Worm (Caenorhabditis elegans): ENCODE results near the gene cbs-2.

The cbs-2 gene

DNA sequence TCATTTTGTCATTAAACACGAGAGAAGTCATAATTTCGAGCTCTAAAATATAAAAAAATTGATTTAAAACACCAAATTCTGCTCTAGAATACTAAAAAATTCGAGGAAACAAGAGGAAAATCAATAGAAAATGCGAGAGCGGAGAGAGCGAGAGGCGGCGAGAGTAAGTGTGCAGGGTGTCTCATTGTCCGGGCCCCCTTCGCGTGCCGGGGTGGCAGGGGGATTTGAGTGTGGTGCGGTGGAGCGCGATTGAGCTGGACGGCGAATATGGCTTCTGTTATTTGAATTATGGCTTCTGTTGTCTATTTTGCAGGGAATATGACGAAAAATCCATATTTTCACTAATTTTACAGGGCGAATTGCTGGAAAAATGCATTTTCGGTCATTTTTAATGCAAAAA lies 3.5 kb downstream of the cbs-2 start, which contains the start of gene Y59C2A.3 (continued):
- TF ChIP-seq nhr-20 (tag; optimal IDR thresholded peaks at IDR 0.05) (no peak), swsn-7 (tag; optimal IDR thresholded peaks at IDR 0.05) (peak; percentile 20), fkh-8 (tag; optimal IDR thresholded peaks at IDR 0.05) (peak; percentile 73), fos-1 (tag; optimal IDR thresholded peaks at IDR 0.05) (no peak), jun-1 (tag; optimal IDR thresholded peaks at IDR 0.05) (no peak), F16B12.6 (tag; optimal IDR thresholded peaks at IDR 0.05) (peak; percentile 13), ets-5 (GFP tag; IDR thresholded peaks at IDR 0.05) (no peak), pax-3 (tag; optimal IDR thresholded peaks at IDR 0.05) (no peak), mef-2 (tag; optimal IDR thresholded peaks at IDR 0.05) (no peak), snpc-4 (tag; optimal IDR thresholded peaks at IDR 0.05) (peak; percentile 43), nhr-237 (tag; optimal IDR thresholded peaks at IDR 0.05) (no peak), hlh-4 (tag; optimal IDR thresholded peaks at IDR 0.05) (no peak), rnt-1 (tag; optimal IDR thresholded peaks at IDR 0.05) (peak; percentile 40), aly-2 (tag; optimal IDR thresholded peaks at IDR 0.05) (no peak), lir-3 (tag; optimal IDR thresholded peaks at IDR 0.05; ENCODE audit: poor library complexity) (no peak), ceh-88 (GFP tag; IDR thresholded peaks at IDR 0.05) (no peak), tlp-1 (tag; optimal IDR thresholded peaks at IDR 0.05) (no peak), C04F5.9 (tag; optimal IDR thresholded peaks at IDR 0.05) (no peak), efl-1 (optimal IDR thresholded peaks at IDR 0.05) (peak; percentile 52 to 56), efl-1 (GFP tag; optimal IDR thresholded peaks at IDR 0.05 in 1 of 2) (peak; percentile 50 to 56), snu-23 (GFP tag; optimal IDR thresholded peaks at IDR 0.05) (peak; percentile 60), egl-27 (tag; optimal IDR thresholded peaks at IDR 0.05) (no peak), unc-86 (tag; optimal IDR thresholded peaks at IDR 0.05) (no peak), irx-1 (tag; optimal IDR thresholded peaks at IDR 0.05) (no peak), blmp-1 (tag; optimal IDR thresholded peaks at IDR 0.05) (no peak), mab-9 (GFP tag; IDR thresholded peaks at IDR 0.05) (no peak), nhr-77 (tag; optimal IDR thresholded peaks at IDR 0.05) (no peak), pqm-1 (tag; optimal IDR thresholded peaks at IDR 0.05) (no peak), tbx-2 (tag; optimal IDR thresholded peaks at IDR 0.05) (peak; percentile 38), nhr-90 (tag; optimal IDR thresholded peaks at IDR 0.05; ENCODE audit: poor library complexity) (no peak), egl-13 (tag; optimal IDR thresholded peaks at IDR 0.05) (peak; percentile 18), unc-98 (GFP tag; IDR thresholded peaks at IDR 0.05) (no peak), pag-3 (tag; optimal IDR thresholded peaks at IDR 0.05; ENCODE audit: borderline replicate concordance, insufficient read depth) (no peak), mep-1 (tag; optimal IDR thresholded peaks at IDR 0.05) (peak; percentile 47), lin-15B (tag; optimal IDR thresholded peaks at IDR 0.05) (peak; percentile 25), elt-3 (tag; optimal IDR thresholded peaks at IDR 0.05) (no peak), lin-13 (GFP tag; optimal IDR thresholded peaks at IDR 0.05) (peak; percentile 29), dpl-1 (GFP tag; optimal IDR thresholded peaks at IDR 0.05) (peak; percentile 16 to 60 (median 20)), dsc-1 (tag; optimal IDR thresholded peaks at IDR 0.05) (peak; percentile 27)

DNA sequence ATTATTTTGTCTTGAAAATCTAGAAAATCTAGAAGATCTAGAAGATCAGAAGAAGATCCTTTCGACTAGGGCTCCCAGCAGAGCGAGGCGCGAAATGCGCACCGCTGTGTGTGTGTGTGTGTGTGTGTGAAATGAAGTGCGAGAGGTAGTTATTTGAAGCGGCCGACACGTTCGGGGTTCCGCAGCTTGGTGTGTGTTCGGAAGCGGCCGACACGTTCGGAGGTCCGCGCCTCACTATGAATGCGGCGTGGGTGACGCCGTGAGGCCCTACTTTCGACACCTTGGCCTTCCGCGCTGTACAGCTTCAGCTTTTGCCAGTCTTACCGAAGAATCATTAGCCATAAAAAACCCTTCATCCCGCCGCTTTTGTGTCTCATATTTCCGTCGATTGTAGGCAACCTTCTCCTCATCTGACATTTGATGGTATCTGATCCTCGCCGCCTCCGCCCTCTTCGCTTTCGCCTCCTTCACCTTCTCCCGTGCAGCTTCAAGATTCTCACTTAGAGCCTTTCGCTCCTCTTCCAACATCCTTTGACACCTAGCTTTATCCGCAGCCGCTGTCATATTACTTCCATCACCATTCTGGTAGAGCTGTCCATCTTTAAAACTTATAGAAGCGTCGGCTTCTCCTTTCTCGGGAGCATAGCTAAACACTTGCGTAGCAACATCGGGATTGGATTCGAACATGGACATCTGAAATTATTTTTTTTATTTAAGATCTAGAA lies 6.3 kb downstream of the cbs-2 start:
- no peak for TF ChIP-seq tbx-2 (tag; optimal IDR thresholded peaks at IDR 0.05)
- TF ChIP-seq lin-39 (tag; optimal IDR thresholded peaks at IDR 0.05) = no peak

DNA sequence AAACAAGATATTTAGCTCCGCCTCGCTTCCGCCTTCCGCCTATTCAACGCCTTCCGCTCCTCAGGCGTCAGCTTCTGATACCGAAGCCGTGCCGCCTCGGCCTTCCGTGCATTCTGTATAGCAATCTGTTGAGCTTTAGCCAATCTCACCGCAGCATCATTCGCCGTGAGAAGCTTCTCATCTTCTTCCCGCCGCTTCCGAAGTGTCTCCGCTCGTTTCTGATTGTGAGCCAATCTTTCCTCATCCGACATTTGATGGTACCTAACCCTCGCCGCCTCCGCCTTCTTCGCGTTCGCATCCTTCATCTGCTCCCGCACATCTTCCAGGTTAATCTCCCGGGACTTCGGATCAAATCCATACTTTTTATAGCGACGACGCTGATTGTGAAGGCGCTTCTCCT lies 7.9 kb downstream of the cbs-2 start:
- TF ChIP-seq pax-3 (tag; optimal IDR thresholded peaks at IDR 0.05) (no peak), lsy-2 (tag; optimal IDR thresholded peaks at IDR 0.05) (no peak), alr-1 (tag; optimal IDR thresholded peaks at IDR 0.05; ENCODE audit: borderline replicate concordance) (no peak), skn-1 (tag; optimal IDR thresholded peaks at IDR 0.05) (no peak), grh-1 (GFP tag; IDR thresholded peaks at IDR 0.05) (no peak), lin-39 (tag; optimal IDR thresholded peaks at IDR 0.05) (no peak), sox-4 (tag; optimal IDR thresholded peaks at IDR 0.05) (no peak), blmp-1 (tag; optimal IDR thresholded peaks at IDR 0.05) (no peak), C04F5.9 (tag; optimal IDR thresholded peaks at IDR 0.05) (no peak), fkh-10 (GFP tag; optimal IDR thresholded peaks at IDR 0.05) (no peak), aly-2 (tag; optimal IDR thresholded peaks at IDR 0.05) (no peak), lin-14 (GFP tag; optimal IDR thresholded peaks at IDR 0.05) (no peak), hpl-2 (GFP tag; optimal IDR thresholded peaks at IDR 0.05) (no peak), swsn-7 (tag; optimal IDR thresholded peaks at IDR 0.05) (no peak), unc-98 (GFP tag; IDR thresholded peaks at IDR 0.05) (no peak)

Data from whole organism, L1 larva.